Fruit fly (Drosophila melanogaster): ENCODE measurements around the gene CG14259.
A peak's percentile ranks its signal among the peaks of the same experiment; 100 is the strongest.

CG14259 gene

dm6 chr3R:27111784-27112602, 17.7 kb downstream of the CG14259 start, which contains the start of the genes gb and CG5815 (continued):
- TF ChIP-seq grn (GFP tag; optimal IDR thresholded peaks at IDR 0.05), result peak; percentile 61
- TF ChIP-seq wdn (GFP tag; IDR thresholded peaks at IDR 0.05), result peak; percentile 89
- peak; percentile 92 for TF ChIP-seq CG6254 (GFP tag; optimal IDR thresholded peaks at IDR 0.05)
- peak; percentile 49 for TF ChIP-seq crc (GFP tag; optimal IDR thresholded peaks at IDR 0.05)
- TF ChIP-seq NC2β (GFP tag; optimal IDR thresholded peaks at IDR 0.05), result peak; percentile 48
- peak; percentile 81 for TF ChIP-seq CG2875 (GFP tag; optimal IDR thresholded peaks at IDR 0.05)
- TF ChIP-seq Hr39 (optimal IDR thresholded peaks at IDR 0.05), result no peak
- peak; percentile 97 for TF ChIP-seq row (GFP tag; IDR thresholded peaks at IDR 0.05)
- peak; percentile 63 for TF ChIP-seq CG3407 (GFP tag; optimal IDR thresholded peaks at IDR 0.05)
- TF ChIP-seq CG14667 (GFP tag; IDR thresholded peaks at IDR 0.05), result peak; percentile 87
- TF ChIP-seq CG7928 (GFP tag; optimal IDR thresholded peaks at IDR 0.05), result peak; percentile 74
- no peak for TF ChIP-seq CG11723 (GFP tag; optimal IDR thresholded peaks at IDR 0.05)
- peak; percentile 85 for TF ChIP-seq CG4328 (GFP tag; optimal IDR thresholded peaks at IDR 0.05)
- TF ChIP-seq ham (GFP tag; IDR thresholded peaks at IDR 0.05), result peak; percentile 48; the same call in 1 of the 2 replicates
- TF ChIP-seq H2.0 (GFP tag; IDR thresholded peaks at IDR 0.05), result peak; percentile 89
- TF ChIP-seq pros (GFP tag; optimal IDR thresholded peaks at IDR 0.05), result no peak
- TF ChIP-seq nerfin-1 (tag; optimal IDR thresholded peaks at IDR 0.05), result peak; percentile 79
- peak; percentile 67 for TF ChIP-seq CG7786 (GFP tag; optimal IDR thresholded peaks at IDR 0.05)
- TF ChIP-seq CG4404 (GFP tag; IDR thresholded peaks at IDR 0.05), result peak; percentile 85
- peak; percentile 72 for TF ChIP-seq CG34422 (GFP tag; IDR thresholded peaks at IDR 0.05)
- no peak for TF ChIP-seq nau (GFP tag; optimal IDR thresholded peaks at IDR 0.05)
- TF ChIP-seq CG6854 (GFP tag; optimal IDR thresholded peaks at IDR 0.05), result peak; percentile 70
- peak; percentile 84 for TF ChIP-seq stwl (tag; optimal IDR thresholded peaks at IDR 0.05)
- peak; percentile 85 for TF ChIP-seq Oli (tag; optimal IDR thresholded peaks at IDR 0.05)
- TF ChIP-seq pum (GFP tag; optimal IDR thresholded peaks at IDR 0.05), result peak; percentile 66
- peak; percentile 25 for TF ChIP-seq CG7271 (tag; optimal IDR thresholded peaks at IDR 0.05)
- peak; percentile 70 for TF ChIP-seq CG4617 (GFP tag; optimal IDR thresholded peaks at IDR 0.05; ENCODE audit: borderline replicate concordance)
- TF ChIP-seq ATbp (GFP tag; optimal IDR thresholded peaks at IDR 0.05), result peak; percentile 54
- peak; percentile 59 for TF ChIP-seq CrebB (tag; optimal IDR thresholded peaks at IDR 0.05)
- peak; percentile 90 for TF ChIP-seq CG11695 (GFP tag; IDR thresholded peaks at IDR 0.05)
- TF ChIP-seq Meics (GFP tag; optimal IDR thresholded peaks at IDR 0.05), result peak; percentile 91
- TF ChIP-seq CG30431 (GFP tag; optimal IDR thresholded peaks at IDR 0.05), result peak; percentile 89
- TF ChIP-seq CG12236 (GFP tag; optimal IDR thresholded peaks at IDR 0.05), result peak; percentile 16
- TF ChIP-seq nerfin-2 (GFP tag; IDR thresholded peaks at IDR 0.05; ENCODE audit: partially characterized antibody), result peak; percentile 94
- TF ChIP-seq vvl (GFP tag; IDR thresholded peaks at IDR 0.05), result peak; percentile 93
- peak; percentile 79; the same call in 2 of the 3 replicates for TF ChIP-seq so (GFP tag; IDR thresholded peaks at IDR 0.05)
- TF ChIP-seq ken (GFP tag; IDR thresholded peaks at IDR 0.05), result peak; percentile 91
- TF ChIP-seq Ada2b (GFP tag; IDR thresholded peaks at IDR 0.05), result peak; percentile 91
- TF ChIP-seq crp (GFP tag; optimal IDR thresholded peaks at IDR 0.05), result peak in 1 of 2 experiments; percentile 66
- TF ChIP-seq GATAe (GFP tag; conservative IDR thresholded peaks at IDR 0.05), result peak; percentile 60
- TF ChIP-seq Bteb2 (GFP tag; optimal IDR thresholded peaks at IDR 0.05), result peak; percentile 78
- no peak for TF ChIP-seq gsb-n (tag; optimal IDR thresholded peaks at IDR 0.05)
- peak; percentile 50 for TF ChIP-seq Side (GFP tag; optimal IDR thresholded peaks at IDR 0.05)
- TF ChIP-seq CG2120 (GFP tag; optimal IDR thresholded peaks at IDR 0.05), result peak; percentile 96
- peak; percentile 78 for TF ChIP-seq CG31388 (GFP tag; optimal IDR thresholded peaks at IDR 0.05)
- TF ChIP-seq sisA (GFP tag; IDR thresholded peaks at IDR 0.05), result peak; percentile 88
- TF ChIP-seq Ets97D (GFP tag; optimal IDR thresholded peaks at IDR 0.05), result peak; percentile 78
- peak; percentile 93 for TF ChIP-seq zfh1 (GFP tag; IDR thresholded peaks at IDR 0.05)
- peak; percentile 80 for TF ChIP-seq CG18011 (GFP tag; optimal IDR thresholded peaks at IDR 0.05)
